Worm (Caenorhabditis elegans) whole organism, L4 larva: Measurements from ENCODE around the gene slc-17.5.

Experiments
- F44E2.7 ChIP-seq: fragments of 200-800 bp; sonication (Bioruptor generic); IDR thresholded peaks from 2 replicates; pipeline ENCODE4 v2.1.2; 2022; ENCODE audit warnings: missing genetic modification characterization, missing compliant biosample characterization
- Y48G9A.11 ChIP-seq: fragments of 200-800 bp; sonication (Bioruptor generic); IDR thresholded peaks from 2 replicates; pipeline ENCODE4 v1.3.6; 2022; ENCODE audit warnings: missing genetic modification reagents, missing genetic modification characterization, missing compliant biosample characterization
- dmd-6 ChIP-seq: fragments of 200-800 bp; sonication (Bioruptor generic); IDR thresholded peaks from 2 replicates; pipeline ENCODE4 v1.3.6; 2022; ENCODE audit warnings: missing genetic modification reagents, missing genetic modification characterization, missing compliant biosample characterization
- egl-27 ChIP-seq: sonication (generic microtip); optimal IDR thresholded peaks from 3 replicates; lab custom pipeline; 2017; ENCODE audit warnings: missing biosample characterization, missing genetic modification reagents, missing genetic modification characterization
- hlh-30 ChIP-seq: sonication (generic microtip); optimal IDR thresholded peaks from 2 replicates; lab custom pipeline; 2017; ENCODE audit warnings: antibody characterized with exemption, mild to moderate bottlenecking, missing genetic modification characterization, missing compliant biosample characterization; ENCODE audit not compliant: insufficient read depth
- lin-29 ChIP-seq: fragments of 200-800 bp; sonication (Bioruptor generic); IDR thresholded peaks from 2 replicates; pipeline ENCODE4 v1.3.6; 2022; ENCODE audit warnings: missing genetic modification reagents, missing genetic modification characterization, missing compliant biosample characterization
- nhr-77 ChIP-seq: fragments of 150-350 bp; optimal IDR thresholded peaks from 2 replicates; lab custom pipeline; 2014; ENCODE audit warnings: missing biosample characterization, missing genetic modification characterization
- pqm-1 ChIP-seq: sonication (generic microtip); optimal IDR thresholded peaks from 2 replicates; lab custom pipeline; 2017; ENCODE audit warnings: missing biosample characterization, missing genetic modification characterization
- rbr-2 ChIP-seq: sonication (generic microtip); optimal IDR thresholded peaks from 2 replicates; lab custom pipeline; 2016; ENCODE audit warnings: missing genotype, missing genetic modification characterization, missing compliant biosample characterization
- set-16 ChIP-seq: fragments of 200-800 bp; sonication (Bioruptor generic); IDR thresholded peaks from 2 replicates; pipeline ENCODE4 v1.3.6; 2022; ENCODE audit warnings: missing genetic modification reagents, missing genetic modification characterization, missing compliant biosample characterization
- unc-39 ChIP-seq: sonication (generic microtip); optimal IDR thresholded peaks from 2 replicates; lab custom pipeline; 2017; ENCODE audit warnings: missing biosample characterization, missing genetic modification characterization
- vab-7 ChIP-seq: fragments of 200-800 bp; sonication (Bioruptor generic); IDR thresholded peaks from 2 replicates; pipeline ENCODE4 v1.3.6; 2022; ENCODE audit warnings: missing genetic modification reagents, missing genetic modification characterization, missing compliant biosample characterization
- zfp-2 ChIP-seq: sonication (generic microtip); optimal IDR thresholded peaks from 2 replicates; lab custom pipeline; 2016; ENCODE audit warnings: mild to moderate bottlenecking, missing genetic modification characterization, missing compliant biosample characterization

slc-17.5 gene

ce11 chrV:8235331-8235730, 49.4 kb downstream of the slc-17.5 start (continued):
- TF ChIP-seq zfp-2 = peak; percentile 20
- TF ChIP-seq Y48G9A.11 (GFP tag; lab: Robert Waterston, UW) = no peak; the same call in 1 of the 2 replicates
- TF ChIP-seq hlh-30 (tag; lab: Kevin White, UChicago) = peak; percentile 9
- peak; percentile 26 for TF ChIP-seq rbr-2 (tag; lab: Kevin White, UChicago)
- TF ChIP-seq set-16 (GFP tag; lab: Robert Waterston, UW) = no peak
- no peak for TF ChIP-seq unc-39 (tag; lab: Kevin White, UChicago)
- TF ChIP-seq pqm-1 (tag; lab: Kevin White, UChicago) = no peak
- TF ChIP-seq F44E2.7 = no peak
- no peak for TF ChIP-seq egl-27 (tag; lab: Kevin White, UChicago)
- no peak for TF ChIP-seq lin-29
- no peak for TF ChIP-seq nhr-77 (tag; lab: Kevin White, UChicago)
- peak; percentile 41; the same call in 1 of the 2 replicates for TF ChIP-seq vab-7 (GFP tag; lab: Robert Waterston, UW)
- TF ChIP-seq dmd-6 (GFP tag; lab: Robert Waterston, UW) = peak; percentile 49; the same call in 1 of the 2 replicates
